Worm (Caenorhabditis elegans) whole organism, early embryonic: Measurements from ENCODE around the gene acsd-1.

Experiments
- ama-1 ChIP-seq: fragments of 150-350 bp; optimal IDR thresholded peaks from 2 replicates; lab custom pipeline; 2014
- hmg-4 ChIP-seq: fragments of 200-800 bp; sonication (Bioruptor generic); optimal IDR thresholded peaks from 2 replicates; lab custom pipeline; 2018; ENCODE audit warnings: mild to moderate bottlenecking, missing genetic modification characterization, missing compliant biosample characterization
- tbx-11 ChIP-seq: fragments of 200-800 bp; sonication (Bioruptor generic); IDR thresholded peaks from 2 replicates; pipeline ENCODE4 v1.3.6; 2022; ENCODE audit warnings: missing genetic modification characterization, missing compliant biosample characterization
- tbx-37 ChIP-seq: fragments of 200-800 bp; sonication (Bioruptor generic); conservative IDR thresholded peaks from 2 replicates; pipeline ENCODE4 v1.3.6; 2022; ENCODE audit warnings: missing genetic modification reagents, missing genetic modification characterization, missing compliant biosample characterization

ce11 chrIII:1094391-1094790, 21.9 kb upstream of the acsd-1 start:
- TF ChIP-seq hmg-4 (GFP tag; lab: Kevin White, UChicago) (no peak), ama-1 (no peak), tbx-11 (GFP tag; lab: Robert Waterston, UW) (no peak), tbx-37 (GFP tag; lab: Robert Waterston, UW) (no peak)
